1 fruit fly cellular context compared by ENCODE assay signal in the genomic region with DNA sequence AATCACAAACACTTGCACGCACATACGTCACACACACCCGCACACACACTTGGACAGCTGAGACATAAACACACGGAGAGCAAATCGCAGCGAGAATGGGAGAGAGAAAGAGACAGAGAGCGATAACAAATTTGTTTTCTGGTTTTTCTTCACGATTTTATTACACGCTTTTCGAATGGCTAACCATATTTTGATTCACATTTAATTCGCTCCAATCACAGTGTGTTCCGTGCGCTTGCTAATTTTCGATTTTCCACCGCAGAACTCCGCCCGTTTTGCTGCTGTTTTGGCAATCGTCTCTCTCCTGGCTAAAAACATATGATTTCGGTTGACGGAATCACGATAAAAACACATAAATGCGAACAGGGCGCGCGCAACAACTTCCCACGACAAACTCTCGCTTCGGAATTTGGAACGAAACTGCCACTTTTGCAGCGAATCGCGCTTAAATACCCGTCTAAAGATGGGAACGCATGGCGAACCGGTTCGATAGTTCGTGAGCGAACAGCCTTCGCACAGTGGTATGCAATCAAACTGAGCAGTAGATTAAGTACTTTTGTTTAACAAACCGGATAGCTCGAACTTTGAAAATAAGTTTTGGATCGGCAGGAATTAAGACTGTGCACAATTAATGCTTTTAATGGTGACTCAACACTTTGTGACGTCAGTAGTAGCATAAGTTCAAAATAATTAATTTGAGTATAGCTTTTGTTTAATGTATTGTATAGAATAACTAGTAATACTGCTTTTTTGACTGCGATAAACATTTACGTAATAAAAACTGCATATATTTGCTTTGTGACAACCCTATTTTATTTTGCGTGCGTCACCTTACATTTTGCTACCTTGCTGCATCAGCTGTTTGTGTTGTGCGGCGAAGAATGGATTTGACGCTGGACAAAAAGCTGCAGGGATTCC.
TF ChIP-seq lines count a peak whose summit lies in the region.

A gene (minus strand): TSS at position 424 of the 918 bp plus-strand sequence.
A gene (plus strand): TSS at position 856 of the 918 bp plus-strand sequence.

TF ChIP-seq in whole organism, embryonic, 481 proteins besides CTCF, POLR2A, EP300 and RAD21 (continued from another document and continues in another):
- peak; percentile 92 for TF ChIP-seq CG3838 (GFP tag; optimal IDR thresholded peaks at IDR 0.05; lab: Kevin White, UChicago)
- TF ChIP-seq CG1024 (GFP tag; IDR thresholded peaks at IDR 0.05; lab: Robert Waterston, UW) = peak; percentile 81
- TF ChIP-seq HLHmδ (GFP tag; optimal IDR thresholded peaks at IDR 0.05; lab: Kevin White, UChicago) = peak; percentile 69
- TF ChIP-seq CG2129 (GFP tag; IDR thresholded peaks at IDR 0.05; lab: Robert Waterston, UW; ENCODE audit: partially characterized antibody) = peak; percentile 45
- peak; percentile 92 for TF ChIP-seq H15 (GFP tag; IDR thresholded peaks at IDR 0.05; lab: Robert Waterston, UW)
- TF ChIP-seq CG7372 (GFP tag; IDR thresholded peaks at IDR 0.05; lab: Robert Waterston, UW) = peak; percentile 93
- peak; percentile 97 for TF ChIP-seq ab (GFP tag; optimal IDR thresholded peaks at IDR 0.05; lab: Kevin White, UChicago)
- no peak for TF ChIP-seq Tbp (GFP tag; optimal IDR thresholded peaks at IDR 0.05; lab: Kevin White, UChicago)
- TF ChIP-seq HHEX (GFP tag; optimal IDR thresholded peaks at IDR 0.05; lab: Kevin White, UChicago) = peak; percentile 96
- peak; percentile 80 for TF ChIP-seq CG16813 (GFP tag; IDR thresholded peaks at IDR 0.05; lab: Robert Waterston, UW; ENCODE audit: partially characterized antibody)
- peak; percentile 99 for TF ChIP-seq chn (GFP tag; optimal IDR thresholded peaks at IDR 0.05; lab: Kevin White, UChicago)
- TF ChIP-seq Dll (GFP tag; IDR thresholded peaks at IDR 0.05; lab: Robert Waterston, UW; ENCODE audit: partially characterized antibody) = peak; percentile 85
- TF ChIP-seq CG13296 (GFP tag; optimal IDR thresholded peaks at IDR 0.05; lab: Kevin White, UChicago) = peak; percentile 96
- peak; percentile 96 for TF ChIP-seq Atf6 (GFP tag; IDR thresholded peaks at IDR 0.05; lab: Robert Waterston, UW)
- peak; percentile 7 for TF ChIP-seq lov (optimal IDR thresholded peaks at IDR 0.05; lab: Kevin White, UChicago)
- TF ChIP-seq lov (GFP tag; IDR thresholded peaks at IDR 0.05; lab: Robert Waterston, UW) = peak; percentile 84; the same call in 1 of the 3 replicates
- peak; percentile 76 for TF ChIP-seq exex (tag; optimal IDR thresholded peaks at IDR 0.05; lab: Kevin White, UChicago)
- peak; percentile 91 for TF ChIP-seq Hey (tag; optimal IDR thresholded peaks at IDR 0.05; lab: Kevin White, UChicago)
- TF ChIP-seq CG10543 (GFP tag; optimal IDR thresholded peaks at IDR 0.05; lab: Kevin White, UChicago) = peak; percentile 98
- peak; percentile 85 for TF ChIP-seq chinmo (GFP tag; IDR thresholded peaks at IDR 0.05; lab: Robert Waterston, UW; ENCODE audit: partially characterized antibody)
- TF ChIP-seq CG17612 (GFP tag; IDR thresholded peaks at IDR 0.05; lab: Robert Waterston, UW) = peak; percentile 70
- TF ChIP-seq tio (GFP tag; optimal IDR thresholded peaks at IDR 0.05; lab: Kevin White, UChicago) = peak; percentile 99
- TF ChIP-seq CG15011 (GFP tag; optimal IDR thresholded peaks at IDR 0.05; lab: Kevin White, UChicago) = peak; percentile 93
- peak; percentile 92 for TF ChIP-seq jing (GFP tag; optimal IDR thresholded peaks at IDR 0.05; lab: Kevin White, UChicago)
- TF ChIP-seq CG10462 (GFP tag; optimal IDR thresholded peaks at IDR 0.05; lab: Kevin White, UChicago) = peak; percentile 97
- peak; percentile 95 for TF ChIP-seq ci (GFP tag; IDR thresholded peaks at IDR 0.05; lab: Robert Waterston, UW)
- peak; percentile 88 for TF ChIP-seq Mrtf (GFP tag; IDR thresholded peaks at IDR 0.05; lab: Robert Waterston, UW)
- TF ChIP-seq nmo (GFP tag; optimal IDR thresholded peaks at IDR 0.05; lab: Kevin White, UChicago) = peak; percentile 98
- TF ChIP-seq row (GFP tag; IDR thresholded peaks at IDR 0.05; lab: Robert Waterston, UW) = peak; percentile 98
- TF ChIP-seq CG1233 (GFP tag; optimal IDR thresholded peaks at IDR 0.05; lab: Kevin White, UChicago) = peak; percentile 96
- TF ChIP-seq Neu2 (GFP tag; optimal IDR thresholded peaks at IDR 0.05; lab: Kevin White, UChicago; ENCODE audit: borderline replicate concordance) = peak; percentile 94
- peak; percentile 94 for TF ChIP-seq disco-r (GFP tag; optimal IDR thresholded peaks at IDR 0.05; lab: Kevin White, UChicago)
- TF ChIP-seq CG6254 (GFP tag; optimal IDR thresholded peaks at IDR 0.05; lab: Kevin White, UChicago) = peak; percentile 93
- peak; percentile 97 for TF ChIP-seq CG4820 (GFP tag; optimal IDR thresholded peaks at IDR 0.05; lab: Kevin White, UChicago)
- peak; percentile 98 for TF ChIP-seq Six4 (GFP tag; optimal IDR thresholded peaks at IDR 0.05; lab: Kevin White, UChicago)
- peak; percentile 98 for TF ChIP-seq CG9609 (GFP tag; optimal IDR thresholded peaks at IDR 0.05; lab: Kevin White, UChicago)
- peak; percentile 93 for TF ChIP-seq CG2875 (GFP tag; optimal IDR thresholded peaks at IDR 0.05; lab: Kevin White, UChicago)
- TF ChIP-seq ranshi (GFP tag; IDR thresholded peaks at IDR 0.05; lab: Robert Waterston, UW) = peak; percentile 92
- TF ChIP-seq gce (GFP tag; IDR thresholded peaks at IDR 0.05; lab: Robert Waterston, UW) = peak; percentile 87
- peak; percentile 94 for TF ChIP-seq CG13123 (GFP tag; optimal IDR thresholded peaks at IDR 0.05; lab: Kevin White, UChicago)
- peak; percentile 85 for TF ChIP-seq ap (GFP tag; IDR thresholded peaks at IDR 0.05; lab: Robert Waterston, UW)
- peak; percentile 73 for TF ChIP-seq CG14860 (GFP tag; IDR thresholded peaks at IDR 0.05; lab: Robert Waterston, UW; ENCODE audit: partially characterized antibody)
- TF ChIP-seq Kr (GFP tag; optimal IDR thresholded peaks at IDR 0.05; lab: Kevin White, UChicago) = no peak
- peak; percentile 97 for TF ChIP-seq CG18599 (GFP tag; optimal IDR thresholded peaks at IDR 0.05; lab: Kevin White, UChicago)
- peak; percentile 97 for TF ChIP-seq CG14710 (tag; optimal IDR thresholded peaks at IDR 0.05; lab: Kevin White, UChicago)
- TF ChIP-seq ssp (GFP tag; IDR thresholded peaks at IDR 0.05; lab: Robert Waterston, UW) = peak; percentile 90
- TF ChIP-seq MBD-R2 (GFP tag; IDR thresholded peaks at IDR 0.05; lab: Robert Waterston, UW) = peak; percentile 95
- peak; percentile 98 for TF ChIP-seq CG13424 (tag; optimal IDR thresholded peaks at IDR 0.05; lab: Kevin White, UChicago)
- peak; percentile 95 for TF ChIP-seq Rfx (GFP tag; IDR thresholded peaks at IDR 0.05; lab: Robert Waterston, UW)
- peak; percentile 98 for TF ChIP-seq pum (GFP tag; optimal IDR thresholded peaks at IDR 0.05; lab: Kevin White, UChicago)
- TF ChIP-seq az2 (GFP tag; optimal IDR thresholded peaks at IDR 0.05; lab: Kevin White, UChicago) = peak; percentile 98
- peak in 1 of 2 experiments; percentile 99 for TF ChIP-seq eve (GFP tag; optimal IDR thresholded peaks at IDR 0.05; lab: Kevin White, UChicago)
- TF ChIP-seq org-1 (GFP tag; optimal IDR thresholded peaks at IDR 0.05; lab: Kevin White, UChicago) = peak; percentile 95
- TF ChIP-seq dan (GFP tag; IDR thresholded peaks at IDR 0.05; lab: Robert Waterston, UW) = no peak; the same call in 1 of the 2 replicates
- TF ChIP-seq ewg (GFP tag; optimal IDR thresholded peaks at IDR 0.05; lab: Kevin White, UChicago) = peak; percentile 94
- TF ChIP-seq CG3995 (GFP tag; optimal IDR thresholded peaks at IDR 0.05; lab: Kevin White, UChicago) = peak; percentile 81
- no peak for TF ChIP-seq zf30C (GFP tag; optimal IDR thresholded peaks at IDR 0.05; lab: Kevin White, UChicago)
- peak; percentile 94 for TF ChIP-seq CG9437 (GFP tag; optimal IDR thresholded peaks at IDR 0.05; lab: Kevin White, UChicago)
- TF ChIP-seq phol (tag; optimal IDR thresholded peaks at IDR 0.05; lab: Kevin White, UChicago) = peak; percentile 98
- peak; percentile 97 for TF ChIP-seq Meics (GFP tag; optimal IDR thresholded peaks at IDR 0.05; lab: Kevin White, UChicago)
- peak; percentile 95 for TF ChIP-seq CG34422 (GFP tag; IDR thresholded peaks at IDR 0.05; lab: Robert Waterston, UW)
- TF ChIP-seq Abd-B (GFP tag; optimal IDR thresholded peaks at IDR 0.05; lab: Kevin White, UChicago) = peak; percentile 96
- peak; percentile 88 for TF ChIP-seq gt (GFP tag; IDR thresholded peaks at IDR 0.05; lab: Robert Waterston, UW)
- TF ChIP-seq kah (GFP tag; optimal IDR thresholded peaks at IDR 0.05; lab: Kevin White, UChicago) = peak; percentile 84
- peak; percentile 98 for TF ChIP-seq ems (GFP tag; optimal IDR thresholded peaks at IDR 0.05; lab: Kevin White, UChicago)
- peak; percentile 94 for TF ChIP-seq CG14014 (GFP tag; IDR thresholded peaks at IDR 0.05; lab: Robert Waterston, UW)
- TF ChIP-seq Awh (GFP tag; IDR thresholded peaks at IDR 0.05; lab: Robert Waterston, UW) = peak; percentile 93
- peak; percentile 98 for TF ChIP-seq Hr3 (GFP tag; optimal IDR thresholded peaks at IDR 0.05; lab: Kevin White, UChicago)
- TF ChIP-seq dmrt11E (tag; optimal IDR thresholded peaks at IDR 0.05; lab: Kevin White, UChicago) = peak; percentile 96
- TF ChIP-seq pfk (GFP tag; optimal IDR thresholded peaks at IDR 0.05; lab: Kevin White, UChicago) = peak; percentile 62
- peak; percentile 95 for TF ChIP-seq Dek (tag; optimal IDR thresholded peaks at IDR 0.05; lab: Kevin White, UChicago)
- TF ChIP-seq CG2889 (GFP tag; IDR thresholded peaks at IDR 0.05; lab: Robert Waterston, UW) = peak; percentile 91
- TF ChIP-seq cato (GFP tag; optimal IDR thresholded peaks at IDR 0.05; lab: Kevin White, UChicago; ENCODE audit: borderline replicate concordance) = peak; percentile 97
- TF ChIP-seq CG11723 (GFP tag; optimal IDR thresholded peaks at IDR 0.05; lab: Kevin White, UChicago) = peak; percentile 96
- TF ChIP-seq sisA (GFP tag; IDR thresholded peaks at IDR 0.05; lab: Robert Waterston, UW) = peak; percentile 96
- TF ChIP-seq Adf1 (GFP tag; IDR thresholded peaks at IDR 0.05; lab: Robert Waterston, UW) = peak; percentile 72
- TF ChIP-seq Sry-δ (GFP tag; optimal IDR thresholded peaks at IDR 0.05; lab: Kevin White, UChicago) = peak; percentile 93
- peak; percentile 96 for TF ChIP-seq NfI (GFP tag; optimal IDR thresholded peaks at IDR 0.05; lab: Kevin White, UChicago)
- peak; percentile 80; the same call in 1 of the 2 replicates for TF ChIP-seq ham (GFP tag; IDR thresholded peaks at IDR 0.05; lab: Robert Waterston, UW)
- peak; percentile 82 for TF ChIP-seq cas (GFP tag; IDR thresholded peaks at IDR 0.05; lab: Robert Waterston, UW)
- TF ChIP-seq gem (tag; optimal IDR thresholded peaks at IDR 0.05; lab: Kevin White, UChicago) = peak; percentile 98
- TF ChIP-seq CG7556 (GFP tag; optimal IDR thresholded peaks at IDR 0.05; lab: Kevin White, UChicago) = peak; percentile 98
- peak; percentile 96 for TF ChIP-seq BtbVII (GFP tag; optimal IDR thresholded peaks at IDR 0.05; lab: Kevin White, UChicago)
- peak; percentile 90; the same call in 2 of the 3 replicates for TF ChIP-seq ken (GFP tag; IDR thresholded peaks at IDR 0.05; lab: Robert Waterston, UW)
- TF ChIP-seq Dad (GFP tag; optimal IDR thresholded peaks at IDR 0.05; lab: Kevin White, UChicago) = peak; percentile 98
- peak; percentile 96 for TF ChIP-seq Sox100B (GFP tag; optimal IDR thresholded peaks at IDR 0.05; lab: Kevin White, UChicago)
- TF ChIP-seq Atf-2 (GFP tag; optimal IDR thresholded peaks at IDR 0.05; lab: Kevin White, UChicago) = peak; percentile 99
- peak; percentile 18 for TF ChIP-seq pros (GFP tag; optimal IDR thresholded peaks at IDR 0.05; lab: Kevin White, UChicago)
- peak; percentile 85 for TF ChIP-seq sima (GFP tag; optimal IDR thresholded peaks at IDR 0.05; lab: Kevin White, UChicago)
- no peak for TF ChIP-seq Hr78 (GFP tag; optimal IDR thresholded peaks at IDR 0.05; lab: Kevin White, UChicago)
- TF ChIP-seq Ssrp (tag; optimal IDR thresholded peaks at IDR 0.05; lab: Kevin White, UChicago) = peak; percentile 97
- TF ChIP-seq CG18262 (tag; optimal IDR thresholded peaks at IDR 0.05; lab: Kevin White, UChicago) = peak; percentile 97
- peak; percentile 98 for TF ChIP-seq CG7786 (GFP tag; optimal IDR thresholded peaks at IDR 0.05; lab: Kevin White, UChicago)
- TF ChIP-seq mld (GFP tag; IDR thresholded peaks at IDR 0.05; lab: Robert Waterston, UW; ENCODE audit: partially characterized antibody) = peak; percentile 67; the same call in 1 of the 3 replicates
- peak; percentile 92 for TF ChIP-seq Gug (GFP tag; IDR thresholded peaks at IDR 0.05; lab: Robert Waterston, UW)
- TF ChIP-seq caup (GFP tag; optimal IDR thresholded peaks at IDR 0.05; lab: Kevin White, UChicago; ENCODE audit: severe bottlenecking) = peak; percentile 95
- TF ChIP-seq CG10267 (tag; optimal IDR thresholded peaks at IDR 0.05; lab: Kevin White, UChicago) = peak; percentile 92
- peak; percentile 99 for TF ChIP-seq zfh2 (GFP tag; optimal IDR thresholded peaks at IDR 0.05; lab: Kevin White, UChicago)
- no peak; the same call in 1 of the 2 replicates for TF ChIP-seq CG4360 (GFP tag; IDR thresholded peaks at IDR 0.05; lab: Robert Waterston, UW)
- peak; percentile 99 for TF ChIP-seq CG9727 (GFP tag; optimal IDR thresholded peaks at IDR 0.05; lab: Kevin White, UChicago)
- peak; percentile 94 for TF ChIP-seq tap (tag; optimal IDR thresholded peaks at IDR 0.05; lab: Kevin White, UChicago)
- peak; percentile 95 for TF ChIP-seq trem (tag; optimal IDR thresholded peaks at IDR 0.05; lab: Kevin White, UChicago)
- TF ChIP-seq Max (GFP tag; optimal IDR thresholded peaks at IDR 0.05; lab: Kevin White, UChicago) = peak; percentile 99
- TF ChIP-seq dati (GFP tag; IDR thresholded peaks at IDR 0.05; lab: Robert Waterston, UW) = peak; percentile 84
- peak; percentile 98 for TF ChIP-seq maf-S (GFP tag; optimal IDR thresholded peaks at IDR 0.05; lab: Kevin White, UChicago)
- TF ChIP-seq mam (GFP tag; optimal IDR thresholded peaks at IDR 0.05; lab: Kevin White, UChicago) = peak; percentile 99
- TF ChIP-seq dimm (GFP tag; IDR thresholded peaks at IDR 0.05; lab: Robert Waterston, UW) = peak; percentile 86
- peak; percentile 92 for TF ChIP-seq B-H1 (GFP tag; IDR thresholded peaks at IDR 0.05; lab: Robert Waterston, UW)
- peak; percentile 96 for TF ChIP-seq trh (GFP tag; optimal IDR thresholded peaks at IDR 0.05; lab: Kevin White, UChicago)
- TF ChIP-seq CG2678 (tag; optimal IDR thresholded peaks at IDR 0.05; lab: Kevin White, UChicago) = peak; percentile 97
- TF ChIP-seq crc (GFP tag; optimal IDR thresholded peaks at IDR 0.05; lab: Kevin White, UChicago) = peak; percentile 96
- TF ChIP-seq Doc3 (GFP tag; IDR thresholded peaks at IDR 0.05; lab: Robert Waterston, UW; ENCODE audit: partially characterized antibody) = peak; percentile 68
- peak; percentile 92 for TF ChIP-seq CG3407 (GFP tag; optimal IDR thresholded peaks at IDR 0.05; lab: Kevin White, UChicago)
- TF ChIP-seq oc (tag; optimal IDR thresholded peaks at IDR 0.05; lab: Kevin White, UChicago) = peak; percentile 92
- peak; percentile 95 for TF ChIP-seq CG11504 (tag; optimal IDR thresholded peaks at IDR 0.05; lab: Kevin White, UChicago)
- peak; percentile 96 for TF ChIP-seq CG12769 (tag; optimal IDR thresholded peaks at IDR 0.05; lab: Kevin White, UChicago)
